Worm (Caenorhabditis elegans) whole organism, L3 larva: ENCODE measurements around the gene srw-33.
A peak's percentile ranks its signal among the peaks of the same experiment; 100 is the strongest.

Source experiments
- R02D3.7 ChIP-seq: fragments of 150-350 bp; optimal IDR thresholded peaks from 2 replicates; lab custom pipeline; 2014; ENCODE audit warnings: missing biosample characterization, missing genetic modification characterization
- ZK546.5 ChIP-seq: sonication (generic microtip); optimal IDR thresholded peaks from 2 replicates; lab custom pipeline; 2017; ENCODE audit warnings: missing biosample characterization, missing genetic modification characterization
- ama-1 ChIP-seq: fragments of 150-350 bp; optimal IDR thresholded peaks from 2 replicates; lab custom pipeline; 2018
- ceh-16 ChIP-seq: sonication (generic microtip); optimal IDR thresholded peaks from 2 replicates; lab custom pipeline; 2017; ENCODE audit warnings: missing biosample characterization, missing genetic modification characterization
- ceh-28 ChIP-seq: fragments of 150-350 bp; optimal IDR thresholded peaks from 2 replicates; lab custom pipeline; 2014; ENCODE audit warnings: missing biosample characterization, missing genetic modification reagents, missing genetic modification characterization
- daf-12 ChIP-seq: fragments of 150-350 bp; optimal IDR thresholded peaks from 2 replicates; lab custom pipeline; 2014; ENCODE audit warnings: missing biosample characterization, missing genetic modification reagents, missing genetic modification characterization
- egl-5 ChIP-seq: fragments of 150-350 bp; optimal IDR thresholded peaks from 2 replicates; lab custom pipeline; 2017; ENCODE audit warnings: missing biosample characterization, missing genetic modification reagents, missing genetic modification characterization, inconsistent platforms
- elt-1 ChIP-seq: fragments of 150-350 bp; optimal IDR thresholded peaks from 2 replicates; lab custom pipeline; 2014; ENCODE audit warnings: missing biosample characterization, missing genetic modification characterization
- elt-2 ChIP-seq: sonication (generic microtip); optimal IDR thresholded peaks from 2 replicates; lab custom pipeline; 2016; ENCODE audit warnings: missing genetic modification reagents, mild to moderate bottlenecking, missing genetic modification characterization, missing compliant biosample characterization
- elt-3 ChIP-seq, 3 experiments: fragments of 150-350 bp in 1 of 3; sonication (generic microtip) in 2 of 3; optimal IDR thresholded peaks; 2 replicates in 2 of 3; 4 replicates in 1 of 3; lab custom pipeline; 2014 to 2017; ENCODE audit warnings: missing biosample characterization in 3 of 3, missing genetic modification characterization in 3 of 3
- fkh-10 ChIP-seq: sonication (generic microtip); optimal IDR thresholded peaks from 2 replicates; lab custom pipeline; 2017; ENCODE audit warnings: missing biosample characterization, missing genetic modification reagents, missing genetic modification characterization
- fkh-2 ChIP-seq: fragments of 150-350 bp; optimal IDR thresholded peaks from 2 replicates; lab custom pipeline; 2014; ENCODE audit warnings: missing biosample characterization, missing genetic modification reagents, missing genetic modification characterization
- fos-1 ChIP-seq: fragments of 150-350 bp; optimal IDR thresholded peaks from 2 replicates; lab custom pipeline; 2014; ENCODE audit warnings: missing biosample characterization, missing genetic modification characterization
- hmg-11 ChIP-seq: sonication (generic microtip); optimal IDR thresholded peaks from 2 replicates; lab custom pipeline; 2016; ENCODE audit warnings: missing genetic modification characterization, missing compliant biosample characterization
- jun-1 ChIP-seq: fragments of 150-350 bp; optimal IDR thresholded peaks from 2 replicates; lab custom pipeline; 2014; ENCODE audit warnings: missing biosample characterization, missing genetic modification reagents, missing genetic modification characterization
- lin-15B ChIP-seq: fragments of 150-350 bp; optimal IDR thresholded peaks from 2 replicates; lab custom pipeline; 2014; ENCODE audit warnings: missing biosample characterization, missing genetic modification characterization
- lin-39 ChIP-seq: fragments of 150-350 bp; optimal IDR thresholded peaks from 2 replicates; lab custom pipeline; 2018; ENCODE audit warnings: missing biosample characterization, missing genetic modification reagents, missing genetic modification characterization
- lsy-12 ChIP-seq: sonication (generic microtip); optimal IDR thresholded peaks from 2 replicates; lab custom pipeline; 2016; ENCODE audit warnings: mild to moderate bottlenecking, missing genetic modification characterization, missing compliant biosample characterization
- mdl-1 ChIP-seq: fragments of 150-350 bp; optimal IDR thresholded peaks from 2 replicates; lab custom pipeline; 2014; ENCODE audit warnings: missing biosample characterization, missing genetic modification characterization
- mml-1 ChIP-seq: fragments of 150-350 bp; sonication (generic microtip); optimal IDR thresholded peaks from 3 replicates; lab custom pipeline; 2014; ENCODE audit warnings: missing biosample characterization, missing genetic modification characterization
- nfya-1 ChIP-seq: sonication (generic microtip); optimal IDR thresholded peaks from 2 replicates; lab custom pipeline; 2017; ENCODE audit warnings: missing genetic modification characterization, mild to moderate bottlenecking, missing compliant biosample characterization, antibody characterized with exemption, moderate library complexity; ENCODE audit not compliant: insufficient read depth
- nhr-11 ChIP-seq: fragments of 150-350 bp; optimal IDR thresholded peaks from 2 replicates; lab custom pipeline; 2014; ENCODE audit warnings: missing biosample characterization, missing genetic modification characterization
- nhr-12 ChIP-seq: fragments of 150-350 bp; optimal IDR thresholded peaks from 2 replicates; lab custom pipeline; 2014; ENCODE audit warnings: missing biosample characterization, missing genetic modification characterization
- nhr-23 ChIP-seq: fragments of 150-350 bp; optimal IDR thresholded peaks from 2 replicates; lab custom pipeline; 2014; ENCODE audit warnings: missing biosample characterization, missing genetic modification reagents, missing genetic modification characterization
- nhr-237 ChIP-seq: fragments of 150-350 bp; optimal IDR thresholded peaks from 2 replicates; lab custom pipeline; 2014; ENCODE audit warnings: missing biosample characterization, missing genetic modification characterization
- nhr-25 ChIP-seq: sonication (generic microtip); optimal IDR thresholded peaks from 2 replicates; lab custom pipeline; 2017; ENCODE audit warnings: missing biosample characterization, missing genetic modification characterization
- nhr-28 ChIP-seq: fragments of 150-350 bp; optimal IDR thresholded peaks from 2 replicates; lab custom pipeline; 2014; ENCODE audit warnings: missing biosample characterization, missing genetic modification characterization
- nhr-43 ChIP-seq: sonication (generic microtip); optimal IDR thresholded peaks from 2 replicates; lab custom pipeline; 2016; ENCODE audit warnings: mild to moderate bottlenecking, missing genetic modification characterization, missing compliant biosample characterization; ENCODE audit not compliant: poor library complexity, severe bottlenecking
- nhr-67 ChIP-seq: fragments of 150-350 bp; optimal IDR thresholded peaks from 2 replicates; lab custom pipeline; 2014; ENCODE audit warnings: missing biosample characterization, missing genetic modification characterization
- nhr-77 ChIP-seq: fragments of 150-350 bp; optimal IDR thresholded peaks from 2 replicates; lab custom pipeline; 2014; ENCODE audit warnings: missing biosample characterization, missing genetic modification characterization
- pha-4 ChIP-seq: fragments of 150-350 bp; optimal IDR thresholded peaks from 2 replicates; lab custom pipeline; 2014; ENCODE audit warnings: missing biosample characterization, missing genetic modification reagents, missing genetic modification characterization
- pqm-1 ChIP-seq: fragments of 150-350 bp; optimal IDR thresholded peaks from 2 replicates; lab custom pipeline; 2017; ENCODE audit warnings: missing biosample characterization, missing genetic modification characterization, inconsistent platforms
- sea-2 ChIP-seq: fragments of 150-350 bp; sonication (generic microtip); optimal IDR thresholded peaks from 4 replicates; lab custom pipeline; 2014; ENCODE audit warnings: missing biosample characterization, missing genetic modification reagents, missing genetic modification characterization
- skn-1 ChIP-seq: fragments of 150-350 bp; optimal IDR thresholded peaks from 2 replicates; lab custom pipeline; 2014; ENCODE audit warnings: missing biosample characterization, missing genetic modification characterization
- snpc-4 ChIP-seq: fragments of 150-350 bp; optimal IDR thresholded peaks from 2 replicates; lab custom pipeline; 2014; ENCODE audit warnings: missing biosample characterization, missing genetic modification characterization
- tbx-2 ChIP-seq: sonication (generic microtip); optimal IDR thresholded peaks from 2 replicates; lab custom pipeline; 2016; ENCODE audit warnings: mild to moderate bottlenecking, missing genetic modification characterization, missing compliant biosample characterization
- unc-39 ChIP-seq: sonication (generic microtip); optimal IDR thresholded peaks from 4 replicates; lab custom pipeline; 2017; ENCODE audit warnings: missing biosample characterization, missing genetic modification characterization
- zag-1 ChIP-seq: fragments of 150-350 bp; optimal IDR thresholded peaks from 2 replicates; lab custom pipeline; 2014; ENCODE audit warnings: missing biosample characterization, missing genetic modification characterization
- ztf-4 ChIP-seq: fragments of 150-350 bp; optimal IDR thresholded peaks from 2 replicates; lab custom pipeline; 2014; ENCODE audit warnings: missing biosample characterization, missing genetic modification characterization

The srw-33 gene

ce11 chrV:15497731-15498130 lies 46.4 kb upstream of the srw-33 start (continued):
- TF ChIP-seq lsy-12 (tag; lab: Kevin White, UChicago): peak; percentile 20
- no peak for TF ChIP-seq daf-12 (tag; lab: Kevin White, UChicago)
- no peak for TF ChIP-seq ceh-16
- no peak for TF ChIP-seq mdl-1 (tag; lab: Kevin White, UChicago)
- no peak for TF ChIP-seq nfya-1
- no peak for TF ChIP-seq ztf-4
- TF ChIP-seq nhr-43 (tag; lab: Kevin White, UChicago): no peak
- TF ChIP-seq pha-4: peak; percentile 99
- TF ChIP-seq nhr-11 (tag; lab: Kevin White, UChicago): no peak
- no peak for TF ChIP-seq fkh-10

- TF ChIP-seq nhr-237 (tag; lab: Kevin White, UChicago): no peak
- no peak for TF ChIP-seq tbx-2
- no peak for TF ChIP-seq nhr-67 (tag; lab: Kevin White, UChicago)
- TF ChIP-seq unc-39 (tag; lab: Kevin White, UChicago): no peak
- TF ChIP-seq R02D3.7 (tag; lab: Kevin White, UChicago): no peak
- no peak for TF ChIP-seq fkh-10
- TF ChIP-seq nhr-11 (tag; lab: Kevin White, UChicago): no peak
- TF ChIP-seq hmg-11 (tag; lab: Kevin White, UChicago): no peak
- no peak for TF ChIP-seq nfya-1
- no peak for TF ChIP-seq nhr-43 (tag; lab: Kevin White, UChicago)
- no peak for TF ChIP-seq nhr-25 (tag; lab: Kevin White, UChicago)
- TF ChIP-seq fos-1 (tag; lab: Kevin White, UChicago): no peak
- no peak for TF ChIP-seq nhr-28 (tag; lab: Kevin White, UChicago)
- TF ChIP-seq ama-1 (lab: Kevin White, UChicago): no peak
- no peak for TF ChIP-seq elt-2 (tag; lab: Kevin White, UChicago)
- TF ChIP-seq nhr-77: no peak
- no peak for TF ChIP-seq ceh-28 (tag; lab: Kevin White, UChicago)
- no peak for TF ChIP-seq nhr-12 (tag; lab: Kevin White, UChicago)
- no peak for TF ChIP-seq mml-1 (tag; lab: Kevin White, UChicago)
These were observed 43.8 kb upstream of the srw-33 start, which contains the start of gene srh-219 for ce11 chrV:15495169-15495568. Gene srh-219 (plus strand): TSS chrV:15495469.

- TF ChIP-seq nhr-25 (tag; lab: Kevin White, UChicago) (no peak), lin-15B (tag; lab: Kevin White, UChicago) (no peak), ZK546.5 (tag; lab: Kevin White, UChicago) (no peak), elt-3 (tag; optimal IDR thresholded peaks at IDR 0.05; lab: Kevin White, UChicago) (no peak), pha-4 (no peak), fkh-2 (no peak), lin-39 (tag; lab: Kevin White, UChicago) (no peak), nhr-67 (tag; lab: Kevin White, UChicago) (no peak), sea-2 (GFP tag; lab: Kevin White, UChicago) (no peak), fkh-10 (no peak), skn-1 (no peak), nhr-43 (tag; lab: Kevin White, UChicago) (no peak), zag-1 (tag; lab: Kevin White, UChicago) (no peak), ceh-28 (tag; lab: Kevin White, UChicago) (no peak), pqm-1 (tag; lab: Kevin White, UChicago) (no peak), ama-1 (lab: Kevin White, UChicago) (no peak), snpc-4 (tag; lab: Kevin White, UChicago) (no peak)
These were observed 42.4 kb upstream of the srw-33 start, which contains the start of gene srh-218 for ce11 chrV:15493680-15494079. Gene srh-218 (plus strand): TSS chrV:15493980.

ce11 chrV:15492518-15492917 lies 41.2 kb upstream of the srw-33 start, which contains the start of gene str-264:
Gene str-264 (minus strand): TSS chrV:15492618.
- no peak for TF ChIP-seq ceh-16
- no peak for TF ChIP-seq skn-1
- TF ChIP-seq jun-1 (tag; lab: Kevin White, UChicago): no peak
- no peak for TF ChIP-seq nhr-23
- no peak for TF ChIP-seq mdl-1 (tag; lab: Kevin White, UChicago)
- no peak for TF ChIP-seq tbx-2
- TF ChIP-seq zag-1 (tag; lab: Kevin White, UChicago): no peak
- no peak for TF ChIP-seq elt-2 (tag; lab: Kevin White, UChicago)
- no peak for TF ChIP-seq elt-1 (tag; lab: Kevin White, UChicago)
- no peak for TF ChIP-seq egl-5
- TF ChIP-seq unc-39 (tag; lab: Kevin White, UChicago): no peak
